Fruit fly (Drosophila melanogaster) whole organism, pupa: ENCODE data around the gene CG15570.

Experiments
- CG10348 ChIP-seq: fragments of 200-800 bp; sonication (Bioruptor generic); IDR thresholded peaks from 2 replicates; pipeline ENCODE4 v1.3.6; 2022; ENCODE audit warnings: missing biosample characterization, missing genetic modification characterization
- CG12605 ChIP-seq: fragments of 200-800 bp; sonication (Bioruptor generic); IDR thresholded peaks from 2 replicates; pipeline ENCODE4 v1.3.6; 2022; ENCODE audit warnings: missing biosample characterization, missing genetic modification characterization
- CG13204 ChIP-seq: fragments of 200-800 bp; sonication (Bioruptor generic); optimal IDR thresholded peaks from 2 replicates; lab custom pipeline; 2018; ENCODE audit warnings: missing biosample characterization, mild to moderate bottlenecking, missing genetic modification characterization, moderate library complexity
- CG14655 ChIP-seq: fragments of 200-800 bp; sonication (Bioruptor generic); optimal IDR thresholded peaks from 3 replicates; lab custom pipeline; 2017; ENCODE audit warnings: mild to moderate bottlenecking, missing biosample characterization, missing genetic modification reagents, missing genetic modification characterization
- CG15710 ChIP-seq: fragments of 200-800 bp; sonication (Bioruptor generic); optimal IDR thresholded peaks from 2 replicates; lab custom pipeline; 2018; ENCODE audit warnings: missing biosample characterization, mild to moderate bottlenecking, missing genetic modification characterization, moderate library complexity
- CG17806 ChIP-seq: fragments of 200-800 bp; sonication (Bioruptor generic); optimal IDR thresholded peaks from 2 replicates; lab custom pipeline; 2018; ENCODE audit warnings: missing biosample characterization, mild to moderate bottlenecking, missing genetic modification characterization, moderate library complexity
- CG32121 ChIP-seq: fragments of 200-800 bp; sonication (Bioruptor generic); IDR thresholded peaks from 2 replicates; pipeline ENCODE4 v1.3.6; 2022; ENCODE audit warnings: missing biosample characterization, missing genetic modification characterization
- CG34367 ChIP-seq: fragments of 200-800 bp; sonication (Bioruptor generic); optimal IDR thresholded peaks from 2 replicates; lab custom pipeline; 2018; ENCODE audit warnings: missing biosample characterization, mild to moderate bottlenecking, missing genetic modification characterization
- CG4496 ChIP-seq: fragments of 200-800 bp; sonication (Bioruptor generic); IDR thresholded peaks from 3 replicates; pipeline ENCODE4 v1.3.6; 2022; ENCODE audit warnings: missing biosample characterization, missing genetic modification characterization
- CG8159 ChIP-seq: fragments of 200-800 bp; sonication (Bioruptor generic); optimal IDR thresholded peaks from 3 replicates; lab custom pipeline; 2018; ENCODE audit warnings: missing biosample characterization, mild to moderate bottlenecking, missing genetic modification characterization, moderate library complexity
- CG8301 ChIP-seq: fragments of 200-800 bp; sonication (Bioruptor generic); optimal IDR thresholded peaks from 2 replicates; lab custom pipeline; 2018; ENCODE audit warnings: missing biosample characterization, mild to moderate bottlenecking, missing genetic modification characterization
- CG9948 ChIP-seq: fragments of 200-800 bp; sonication (Bioruptor generic); optimal IDR thresholded peaks from 2 replicates; lab custom pipeline; 2018; ENCODE audit warnings: missing biosample characterization, mild to moderate bottlenecking, missing genetic modification characterization, moderate library complexity
- D1 ChIP-seq: fragments of 200-800 bp; sonication (Bioruptor generic); optimal IDR thresholded peaks from 2 replicates; lab custom pipeline; 2018; ENCODE audit warnings: missing biosample characterization, mild to moderate bottlenecking, missing genetic modification characterization, moderate library complexity
- EcR ChIP-seq: fragments of 200-800 bp; sonication (Bioruptor generic); optimal IDR thresholded peaks from 3 replicates; lab custom pipeline; 2019; ENCODE audit warnings: missing biosample characterization, missing genetic modification characterization, mild to moderate bottlenecking, moderate library complexity, missing genetic modification reagents
- Ets98B ChIP-seq: fragments of 200-800 bp; sonication (Bioruptor generic); IDR thresholded peaks from 2 replicates; pipeline ENCODE4 v1.3.6; 2022; ENCODE audit warnings: missing biosample characterization, missing genetic modification characterization
- Pif1A ChIP-seq: fragments of 200-800 bp; sonication (Bioruptor generic); optimal IDR thresholded peaks from 3 replicates; lab custom pipeline; 2016; ENCODE audit warnings: missing biosample characterization, missing genetic modification characterization
- Pif1B ChIP-seq: fragments of 200-800 bp; sonication (Bioruptor generic); optimal IDR thresholded peaks from 3 replicates; lab custom pipeline; 2016; ENCODE audit warnings: missing biosample characterization, missing genetic modification characterization
- Snoo ChIP-seq: fragments of 200-800 bp; sonication (Bioruptor generic); optimal IDR thresholded peaks from 3 replicates; lab custom pipeline; 2017; ENCODE audit warnings: missing biosample characterization, mild to moderate bottlenecking, missing genetic modification characterization, inconsistent platforms
- fd96Ca ChIP-seq: fragments of 200-800 bp; sonication (Bioruptor generic); IDR thresholded peaks from 3 replicates; pipeline ENCODE4 v1.3.6; 2022; ENCODE audit warnings: missing biosample characterization, missing genetic modification characterization
- gl ChIP-seq: fragments of 200-800 bp; sonication (Bioruptor generic); optimal IDR thresholded peaks from 2 replicates; lab custom pipeline; 2018; ENCODE audit warnings: missing biosample characterization, mild to moderate bottlenecking, missing genetic modification characterization
- rn ChIP-seq: fragments of 200-800 bp; sonication (Bioruptor generic); IDR thresholded peaks from 2 replicates; pipeline ENCODE4 v1.3.6; 2022; ENCODE audit warnings: missing biosample characterization, missing genetic modification characterization

CG15570 gene

DNA sequence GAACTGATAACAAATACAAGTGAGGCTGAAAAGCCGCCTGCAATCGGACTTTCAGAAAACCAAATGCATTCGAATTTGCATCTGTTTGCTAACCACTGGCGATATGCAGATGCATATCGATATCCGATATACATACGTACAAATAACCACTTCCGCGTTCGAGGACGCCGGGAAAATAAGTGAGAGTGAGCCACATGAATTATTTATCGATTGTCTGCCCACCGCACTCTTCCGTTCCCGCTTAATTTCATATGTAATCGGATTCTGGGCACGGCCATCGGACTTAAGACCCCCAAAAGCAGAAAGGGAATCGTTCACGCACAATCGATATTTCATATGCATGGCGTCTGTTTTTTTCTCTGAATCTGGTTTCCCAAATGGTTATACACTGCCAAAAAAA, 40.2 kb upstream of the CG15570 start:
- TF ChIP-seq CG15710 (tag; lab: Kevin White, UChicago) = no peak
- no peak for TF ChIP-seq CG8159
- TF ChIP-seq CG34367 (tag; lab: Kevin White, UChicago) = no peak
- no peak for TF ChIP-seq Pif1A (GFP tag; lab: Kevin White, UChicago)
- TF ChIP-seq CG12605 = no peak
- no peak for TF ChIP-seq CG32121
- no peak for TF ChIP-seq CG13204 (GFP tag; lab: Kevin White, UChicago)
- no peak for TF ChIP-seq CG9948
- TF ChIP-seq CG4496 = no peak

DNA sequence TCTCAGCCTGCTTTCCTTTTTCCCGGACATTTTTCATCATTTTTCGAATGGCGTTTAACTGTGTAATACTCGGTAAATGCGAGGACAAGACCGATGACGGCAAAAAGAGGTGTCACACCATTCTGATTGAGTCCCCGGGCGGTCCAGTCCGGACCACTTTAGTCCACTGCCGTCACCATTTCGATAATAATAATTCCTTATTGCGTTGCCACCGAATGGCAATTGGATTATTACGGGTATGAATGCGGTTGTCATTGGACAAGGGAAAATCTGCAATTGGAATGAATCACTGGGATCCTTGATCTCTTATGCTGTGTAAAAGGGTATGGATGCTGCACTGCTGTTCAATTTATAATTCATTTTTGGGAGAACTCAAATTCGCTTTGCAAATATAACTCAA, 39.2 kb upstream of the CG15570 start:
- TF ChIP-seq CG10348 (GFP tag; lab: Robert Waterston, UW) (no peak), CG12605 (no peak), Ets98B (GFP tag; lab: Robert Waterston, UW) (no peak), CG8159 (no peak), CG9948 (no peak), EcR (GFP tag; lab: Kevin White, UChicago) (no peak), CG17806 (tag; lab: Kevin White, UChicago) (no peak), CG14655 (GFP tag; lab: Kevin White, UChicago) (no peak), Pif1A (GFP tag; lab: Kevin White, UChicago) (no peak), CG13204 (GFP tag; lab: Kevin White, UChicago) (no peak), gl (tag; lab: Kevin White, UChicago) (no peak), CG15710 (tag; lab: Kevin White, UChicago) (no peak), rn (no peak), CG32121 (no peak)

DNA sequence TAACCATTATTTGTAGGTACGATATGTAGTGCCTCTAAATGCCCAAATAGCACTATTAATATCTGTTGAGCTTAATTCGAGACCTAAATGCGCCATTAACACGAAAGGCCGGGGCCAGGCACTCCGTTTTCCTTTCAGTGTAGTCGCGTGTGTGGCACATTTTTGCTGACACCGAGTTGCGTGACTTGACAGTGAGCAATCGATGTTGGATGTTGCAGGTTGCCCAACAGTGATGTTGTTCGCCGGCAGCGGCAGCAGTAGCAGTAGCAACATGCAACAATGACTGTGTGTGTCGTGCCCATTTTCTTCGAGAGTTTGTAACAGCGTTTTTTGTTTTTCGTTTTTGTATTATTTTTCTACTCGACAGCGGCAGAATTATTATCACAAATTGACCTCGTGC, 32.6 kb upstream of the CG15570 start:
- no peak for TF ChIP-seq CG12605
- TF ChIP-seq fd96Ca (GFP tag; lab: Robert Waterston, UW) = no peak
- TF ChIP-seq Snoo (tag; lab: Kevin White, UChicago) = no peak
- TF ChIP-seq CG15710 (tag; lab: Kevin White, UChicago) = no peak
- TF ChIP-seq CG8301 (tag; lab: Kevin White, UChicago) = no peak
- TF ChIP-seq CG8159 = no peak
- TF ChIP-seq CG32121 = no peak
- TF ChIP-seq EcR (GFP tag; lab: Kevin White, UChicago) = no peak
- no peak for TF ChIP-seq Pif1B
- no peak for TF ChIP-seq rn
- TF ChIP-seq gl (tag; lab: Kevin White, UChicago) = no peak
- TF ChIP-seq CG17806 (tag; lab: Kevin White, UChicago) = no peak
- no peak for TF ChIP-seq CG13204 (GFP tag; lab: Kevin White, UChicago)
- TF ChIP-seq CG34367 (tag; lab: Kevin White, UChicago) = no peak

DNA sequence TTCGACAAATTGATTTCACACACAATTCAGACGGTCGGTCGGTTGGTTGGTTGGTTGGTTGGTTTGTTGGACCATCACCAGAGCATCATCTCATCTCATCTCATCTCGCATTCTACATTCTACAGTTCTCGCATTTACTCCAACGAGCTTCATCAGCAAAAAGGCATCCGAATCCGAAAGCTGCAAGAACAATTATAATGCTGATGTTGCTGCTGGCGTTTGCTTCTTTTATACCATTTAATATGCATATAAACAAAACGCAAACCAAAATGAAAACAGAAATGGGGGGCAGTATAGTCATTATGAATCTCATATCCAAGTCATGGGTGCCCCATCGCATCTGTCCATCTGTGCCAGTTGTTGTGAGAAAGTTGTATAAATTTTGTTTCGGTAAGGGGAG, 31.2 kb upstream of the CG15570 start:
- TF ChIP-seq CG8159 = no peak
- TF ChIP-seq CG12605 = no peak
- no peak for TF ChIP-seq rn
- no peak for TF ChIP-seq Pif1A (GFP tag; lab: Kevin White, UChicago)
- TF ChIP-seq EcR (GFP tag; lab: Kevin White, UChicago) = no peak
- no peak for TF ChIP-seq D1 (tag; lab: Kevin White, UChicago)
- TF ChIP-seq Pif1B = no peak
- TF ChIP-seq CG4496 = no peak
- no peak for TF ChIP-seq CG10348 (GFP tag; lab: Robert Waterston, UW)
- TF ChIP-seq CG32121 = no peak
- no peak for TF ChIP-seq CG15710 (tag; lab: Kevin White, UChicago)
- no peak for TF ChIP-seq Snoo (tag; lab: Kevin White, UChicago)
- TF ChIP-seq CG13204 (GFP tag; lab: Kevin White, UChicago) = no peak
- TF ChIP-seq fd96Ca (GFP tag; lab: Robert Waterston, UW) = no peak
- no peak for TF ChIP-seq CG9948
- TF ChIP-seq CG17806 (tag; lab: Kevin White, UChicago) = no peak
- TF ChIP-seq CG8301 (tag; lab: Kevin White, UChicago) = no peak
- no peak for TF ChIP-seq CG14655 (GFP tag; lab: Kevin White, UChicago)
- TF ChIP-seq Ets98B (GFP tag; lab: Robert Waterston, UW) = no peak
- no peak for TF ChIP-seq CG34367 (tag; lab: Kevin White, UChicago)
- TF ChIP-seq, all 21 proteins: peak for 0

DNA sequence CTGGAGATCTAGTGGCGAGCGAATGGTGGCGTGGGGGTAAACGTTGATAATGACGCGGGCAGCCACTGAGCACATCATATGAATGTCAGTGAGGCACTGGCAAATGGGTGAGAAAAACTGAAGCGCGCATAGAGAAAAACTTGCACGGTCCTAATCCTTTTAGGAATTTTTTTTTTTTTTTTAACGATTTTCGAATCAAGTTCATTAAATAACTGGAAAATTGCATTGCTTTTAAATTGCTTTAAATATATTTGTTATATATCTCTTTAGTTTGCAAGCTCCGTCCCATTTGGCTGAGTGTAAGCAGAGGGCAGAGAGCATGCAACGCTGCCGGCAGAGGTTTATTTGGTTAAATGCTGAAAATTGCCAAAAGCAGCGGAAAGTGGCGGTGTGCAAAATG, 20.5 kb upstream of the CG15570 start:
- peak; percentile 75 for TF ChIP-seq CG4496
- peak; percentile 33 for TF ChIP-seq CG13204 (GFP tag; lab: Kevin White, UChicago)
- peak; percentile 66 for TF ChIP-seq CG14655 (GFP tag; lab: Kevin White, UChicago)
- TF ChIP-seq CG12605 = 0 out of 2 replicates have a peak, but pooled peaks have one; percentile 38
- TF ChIP-seq CG17806 (tag; lab: Kevin White, UChicago) = peak; percentile 68
- peak; percentile 39 for TF ChIP-seq Ets98B (GFP tag; lab: Robert Waterston, UW)
- peak; percentile 69 for TF ChIP-seq CG8159
- no peak for TF ChIP-seq D1 (tag; lab: Kevin White, UChicago)
- TF ChIP-seq Pif1A (GFP tag; lab: Kevin White, UChicago) = peak; percentile 70
- TF ChIP-seq Snoo (tag; lab: Kevin White, UChicago) = peak; percentile 29
- TF ChIP-seq CG34367 (tag; lab: Kevin White, UChicago) = peak; percentile 45
- TF ChIP-seq gl (tag; lab: Kevin White, UChicago) = no peak
- TF ChIP-seq Pif1B = peak; percentile 50
- TF ChIP-seq EcR (GFP tag; lab: Kevin White, UChicago) = no peak
- peak; percentile 71 for TF ChIP-seq CG15710 (tag; lab: Kevin White, UChicago)
- TF ChIP-seq CG8301 (tag; lab: Kevin White, UChicago) = peak; percentile 47
- peak; percentile 64 for TF ChIP-seq CG32121
- TF ChIP-seq CG9948 = peak; percentile 63
- TF ChIP-seq fd96Ca (GFP tag; lab: Robert Waterston, UW) = peak; percentile 76
- TF ChIP-seq CG10348 (GFP tag; lab: Robert Waterston, UW) = no peak
- 0 out of 2 replicates have a peak, but pooled peaks have one; percentile 18 for TF ChIP-seq rn

DNA sequence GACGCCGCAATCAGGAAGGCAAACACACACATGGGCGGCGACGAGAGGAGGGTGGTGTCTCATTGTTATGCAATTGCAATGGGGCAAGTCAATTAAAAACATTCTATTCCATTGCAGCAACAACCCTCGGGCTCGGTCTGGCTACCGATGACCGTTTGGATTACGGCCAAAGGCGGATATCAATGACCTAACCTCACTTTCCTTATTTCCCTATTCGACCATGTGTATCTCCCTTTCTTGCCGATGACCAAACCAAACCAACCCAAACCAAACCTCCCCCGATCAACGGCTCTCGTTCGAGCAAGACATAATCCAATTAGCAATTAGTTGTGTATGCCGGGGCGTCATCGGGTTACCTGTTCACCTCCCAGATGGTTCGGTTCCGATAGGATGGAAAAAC, 19.2 kb upstream of the CG15570 start:
- TF ChIP-seq fd96Ca (GFP tag; lab: Robert Waterston, UW) = no peak
- no peak for TF ChIP-seq CG17806 (tag; lab: Kevin White, UChicago)
- TF ChIP-seq Snoo (tag; lab: Kevin White, UChicago) = no peak
- no peak for TF ChIP-seq CG15710 (tag; lab: Kevin White, UChicago)
- no peak for TF ChIP-seq Pif1B
- no peak for TF ChIP-seq CG10348 (GFP tag; lab: Robert Waterston, UW)
- TF ChIP-seq EcR (GFP tag; lab: Kevin White, UChicago) = no peak
- no peak for TF ChIP-seq CG13204 (GFP tag; lab: Kevin White, UChicago)
- no peak for TF ChIP-seq Ets98B (GFP tag; lab: Robert Waterston, UW)
- TF ChIP-seq CG34367 (tag; lab: Kevin White, UChicago) = no peak
- no peak for TF ChIP-seq D1 (tag; lab: Kevin White, UChicago)
- no peak for TF ChIP-seq CG9948
